Fruit fly (Drosophila melanogaster) whole organism, wandering third instar larva: ENCODE data around the gene da.

Experiments used
- CG32264 ChIP-seq: fragments of 200-800 bp; sonication (Bioruptor generic); optimal IDR thresholded peaks from 2 replicates; lab custom pipeline; 2016; ENCODE audit warnings: missing biosample characterization, missing genetic modification characterization
- Dfd ChIP-seq: fragments of >200 bp; optimal IDR thresholded peaks from 2 replicates; lab custom pipeline; 2017; ENCODE audit warnings: missing biosample characterization, missing genetic modification characterization
- GATAd ChIP-seq: sonication (Bioruptor generic); optimal IDR thresholded peaks from 2 replicates; lab custom pipeline; 2016; ENCODE audit warnings: missing biosample characterization, missing genetic modification characterization
- Hr78 ChIP-seq: fragments of >200 bp; optimal IDR thresholded peaks from 2 replicates; lab custom pipeline; 2017; ENCODE audit warnings: missing biosample characterization, missing genetic modification characterization
- Vsx2 ChIP-seq: fragments of 200-300, 225-300 bp; sonication (Bioruptor generic); optimal IDR thresholded peaks from 2 replicates; lab custom pipeline; 2018; ENCODE audit warnings: missing biosample characterization, missing genetic modification characterization; ENCODE audit not compliant: partially characterized antibody
- dmrt93B ChIP-seq: fragments of 200-800 bp; sonication (Bioruptor generic); optimal IDR thresholded peaks from 2 replicates; lab custom pipeline; 2018; ENCODE audit warnings: missing biosample characterization, mild to moderate bottlenecking, missing genetic modification characterization
- dsf ChIP-seq: sonication (Bioruptor generic); optimal IDR thresholded peaks from 2 replicates; lab custom pipeline; 2016; ENCODE audit warnings: missing biosample characterization, missing genetic modification characterization, borderline replicate concordance
- fru ChIP-seq: fragments of 200-800 bp; sonication (Bioruptor generic); optimal IDR thresholded peaks from 3 replicates; lab custom pipeline; 2016; ENCODE audit warnings: missing biosample characterization, mild to moderate bottlenecking, missing genetic modification characterization
- pan ChIP-seq: fragments of >200 bp; optimal IDR thresholded peaks from 2 replicates; lab custom pipeline; 2017
- rgr ChIP-seq: fragments of 200-800 bp; sonication (Bioruptor generic); optimal IDR thresholded peaks from 3 replicates; lab custom pipeline; 2016; ENCODE audit warnings: missing biosample characterization, mild to moderate bottlenecking, missing genetic modification characterization
- sage ChIP-seq: fragments of 200-800 bp; sonication (Bioruptor generic); optimal IDR thresholded peaks from 2 replicates; lab custom pipeline; 2016; ENCODE audit warnings: missing biosample characterization, mild to moderate bottlenecking, missing genetic modification characterization

dm6 chr2L:10373605-10374269 lies 14.2 kb upstream of the da start, which contains the start of gene rho-5:
- no peak for TF ChIP-seq fru (GFP tag; lab: Kevin White, UChicago)
- TF ChIP-seq Dfd (GFP tag; lab: Kevin White, UChicago): no peak
- TF ChIP-seq CG32264: no peak
- no peak for TF ChIP-seq GATAd (GFP tag; lab: Kevin White, UChicago)
- TF ChIP-seq pan (lab: Kevin White, UChicago): no peak
- TF ChIP-seq sage: no peak
- no peak for TF ChIP-seq Vsx2 (GFP tag; lab: Kevin White, UChicago)
- no peak for TF ChIP-seq rgr
- no peak for TF ChIP-seq dsf
- no peak for TF ChIP-seq Hr78 (GFP tag; lab: Kevin White, UChicago)
- no peak for TF ChIP-seq dmrt93B (GFP tag; lab: Kevin White, UChicago)
